Worm (Caenorhabditis elegans) whole organism, mixed stage, embryonic: ENCODE data around the gene str-43.

Experiments used
- M03D4.4 ChIP-seq: sonication (generic microtip); optimal IDR thresholded peaks from 2 replicates; lab custom pipeline; 2017; ENCODE audit warnings: mild to moderate bottlenecking, missing genetic modification characterization, missing compliant biosample characterization
- bed-3 ChIP-seq: fragments of 200-800 bp; sonication (Bioruptor generic); optimal IDR thresholded peaks from 3 replicates; lab custom pipeline; 2018; ENCODE audit warnings: mild to moderate bottlenecking, missing genetic modification characterization, moderate library complexity, missing compliant biosample characterization
- ceh-39 ChIP-seq: fragments of 150-350 bp; optimal IDR thresholded peaks from 2 replicates; lab custom pipeline; 2014; ENCODE audit warnings: missing biosample characterization, missing genetic modification characterization
- ceh-83 ChIP-seq: fragments of 200-800 bp; sonication (Bioruptor generic); optimal IDR thresholded peaks from 2 replicates; lab custom pipeline; 2018; ENCODE audit warnings: mild to moderate bottlenecking, missing genetic modification characterization, missing compliant biosample characterization
- ces-1 ChIP-seq: fragments of 150-350 bp; optimal IDR thresholded peaks from 2 replicates; lab custom pipeline; 2014; ENCODE audit warnings: missing biosample characterization, missing genetic modification reagents, missing genetic modification characterization
- drap-1 ChIP-seq: fragments of 200-800 bp; sonication (Bioruptor generic); optimal IDR thresholded peaks from 3 replicates; lab custom pipeline; 2018; ENCODE audit warnings: mild to moderate bottlenecking, missing genetic modification characterization, missing compliant biosample characterization
- elt-1 ChIP-seq: sonication (generic microtip); optimal IDR thresholded peaks from 2 replicates; lab custom pipeline; 2017; ENCODE audit warnings: missing genetic modification characterization, mild to moderate bottlenecking, missing compliant biosample characterization, antibody characterized with exemption, moderate library complexity, borderline replicate concordance; ENCODE audit not compliant: insufficient read depth
- elt-3 ChIP-seq: fragments of 150-350 bp; optimal IDR thresholded peaks from 2 replicates; lab custom pipeline; 2014; ENCODE audit warnings: missing biosample characterization, missing genetic modification characterization
- flh-1 ChIP-seq: fragments of 200-800 bp; sonication (Bioruptor generic); optimal IDR thresholded peaks from 2 replicates; lab custom pipeline; 2018; ENCODE audit warnings: mild to moderate bottlenecking, missing genetic modification characterization, moderate library complexity, missing compliant biosample characterization
- ham-2 ChIP-seq: fragments of 200-800 bp; sonication (Bioruptor generic); optimal IDR thresholded peaks from 2 replicates; lab custom pipeline; 2018; ENCODE audit warnings: mild to moderate bottlenecking, missing genetic modification characterization, missing compliant biosample characterization
- hlh-1 ChIP-seq: fragments of 150-350 bp; optimal IDR thresholded peaks from 2 replicates; lab custom pipeline; 2014; ENCODE audit warnings: missing biosample characterization, missing genetic modification reagents, missing genetic modification characterization
- lin-13 ChIP-seq: fragments of 150-350 bp; optimal IDR thresholded peaks from 2 replicates; lab custom pipeline; 2014; ENCODE audit warnings: missing biosample characterization, missing genetic modification characterization
- lsy-2 ChIP-seq: fragments of 150-350 bp; optimal IDR thresholded peaks from 2 replicates; lab custom pipeline; 2014; ENCODE audit warnings: missing biosample characterization, missing genetic modification characterization
- mab-5 ChIP-seq: fragments of 150-350 bp; optimal IDR thresholded peaks from 2 replicates; lab custom pipeline; 2014; ENCODE audit warnings: missing biosample characterization, missing genetic modification characterization
- mep-1 ChIP-seq: fragments of 150-350 bp; optimal IDR thresholded peaks from 2 replicates; lab custom pipeline; 2017; ENCODE audit warnings: missing biosample characterization, missing genetic modification reagents, missing genetic modification characterization, inconsistent platforms
- mls-2 ChIP-seq: sonication (generic microtip); optimal IDR thresholded peaks from 2 replicates; lab custom pipeline; 2016; ENCODE audit warnings: mild to moderate bottlenecking, missing genetic modification characterization, moderate library complexity, missing compliant biosample characterization
- nhr-12 ChIP-seq: fragments of 150-350 bp; optimal IDR thresholded peaks from 2 replicates; lab custom pipeline; 2014; ENCODE audit warnings: missing biosample characterization, missing genetic modification characterization
- nhr-2 ChIP-seq: fragments of 150-350 bp; optimal IDR thresholded peaks from 2 replicates; lab custom pipeline; 2014; ENCODE audit warnings: missing biosample characterization, missing genetic modification characterization
- nhr-237 ChIP-seq: fragments of 150-350 bp; optimal IDR thresholded peaks from 2 replicates; lab custom pipeline; 2014; ENCODE audit warnings: missing biosample characterization, missing genetic modification characterization
- nhr-28 ChIP-seq: fragments of 150-350 bp; optimal IDR thresholded peaks from 2 replicates; lab custom pipeline; 2014; ENCODE audit warnings: missing biosample characterization, missing genetic modification characterization
- nhr-76 ChIP-seq: sonication (generic microtip); optimal IDR thresholded peaks from 2 replicates; lab custom pipeline; 2017; ENCODE audit warnings: missing biosample characterization, missing genetic modification characterization
- pha-4 ChIP-seq: fragments of 150-350 bp; optimal IDR thresholded peaks from 2 replicates; lab custom pipeline; 2018; ENCODE audit warnings: missing biosample characterization, missing genetic modification reagents, missing genetic modification characterization
- sem-2 ChIP-seq: fragments of 200-800 bp; sonication (Bioruptor generic); optimal IDR thresholded peaks from 2 replicates; lab custom pipeline; 2018; ENCODE audit warnings: mild to moderate bottlenecking, missing genetic modification characterization, missing compliant biosample characterization
- snpc-4 ChIP-seq: fragments of 150-350 bp; optimal IDR thresholded peaks from 2 replicates; lab custom pipeline; 2014; ENCODE audit warnings: missing biosample characterization, missing genetic modification characterization
- sptf-1 ChIP-seq: sonication (generic microtip); optimal IDR thresholded peaks from 2 replicates; lab custom pipeline; 2017; ENCODE audit warnings: mild to moderate bottlenecking, missing genetic modification characterization, moderate library complexity, missing compliant biosample characterization
- tbx-8 ChIP-seq: fragments of 200-800 bp; sonication (Bioruptor generic); optimal IDR thresholded peaks from 2 replicates; lab custom pipeline; 2018; ENCODE audit warnings: mild to moderate bottlenecking, missing genetic modification characterization, moderate library complexity, missing compliant biosample characterization
- unc-120 ChIP-seq: sonication (generic microtip); optimal IDR thresholded peaks from 2 replicates; lab custom pipeline; 2017; ENCODE audit warnings: missing genetic modification characterization, missing compliant biosample characterization; ENCODE audit not compliant: poor library complexity, severe bottlenecking
- unc-39 ChIP-seq: fragments of 150-350 bp; optimal IDR thresholded peaks from 2 replicates; lab custom pipeline; 2014; ENCODE audit warnings: missing biosample characterization, missing genetic modification characterization
- ztf-11 ChIP-seq: fragments of 150-350 bp; optimal IDR thresholded peaks from 2 replicates; lab custom pipeline; 2014; ENCODE audit warnings: missing biosample characterization, missing genetic modification characterization

Gene str-43

DNA sequence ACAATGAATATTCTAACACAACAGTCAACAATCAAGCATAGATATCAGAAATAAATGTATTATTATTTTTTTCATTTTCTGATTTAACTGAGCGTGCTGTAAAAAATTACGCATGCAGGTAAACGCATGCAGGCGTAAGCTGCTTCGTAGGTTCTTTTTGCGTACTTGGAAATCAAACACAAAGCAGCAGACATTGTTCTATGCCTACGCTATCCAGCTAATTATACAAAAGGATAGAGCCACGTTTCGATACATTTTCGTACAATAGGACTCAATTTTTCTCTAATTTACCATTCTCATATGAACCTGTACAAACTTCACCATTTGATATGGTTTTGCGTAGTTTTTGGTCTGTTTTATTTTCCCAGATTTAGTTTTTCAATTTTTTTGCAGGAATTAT lies 30.5 kb upstream of the str-43 start, which contains the start of gene T26E4.3:
Gene T26E4.3, plus strand, starts transcription at position 301 of the 400 bp plus-strand sequence.
- no peak for TF ChIP-seq snpc-4 (tag; lab: Kevin White, UChicago)
- TF ChIP-seq nhr-28 (tag; lab: Kevin White, UChicago) = no peak
- no peak for TF ChIP-seq tbx-8 (GFP tag; lab: Kevin White, UChicago)
- no peak for TF ChIP-seq unc-39 (tag; lab: Kevin White, UChicago)

DNA sequence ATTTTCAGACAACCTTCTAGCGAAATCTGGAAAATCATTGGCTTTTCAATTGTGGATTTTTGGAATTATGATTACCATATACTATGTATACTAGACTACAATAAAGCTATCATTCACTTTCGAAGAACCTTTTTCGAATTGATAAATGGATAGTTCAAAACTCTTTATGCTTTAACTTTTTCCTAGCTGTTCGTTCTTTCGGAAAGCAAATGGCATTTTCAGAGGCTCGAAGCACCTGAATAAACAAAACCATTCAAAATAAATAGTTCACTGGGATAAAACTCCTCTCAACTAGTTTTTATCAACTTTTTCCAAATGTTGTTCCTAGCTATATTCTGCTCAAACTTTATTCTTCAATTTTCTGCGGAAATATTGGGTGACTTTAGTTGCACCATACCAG lies 29.1 kb upstream of the str-43 start, which contains the start of gene T26E4.2:
Gene T26E4.2, plus strand, starts transcription at position 301 of the 400 bp plus-strand sequence.
- no peak for TF ChIP-seq ceh-83 (GFP tag; lab: Kevin White, UChicago)
- TF ChIP-seq ham-2 (GFP tag; lab: Kevin White, UChicago) = no peak
- no peak for TF ChIP-seq sem-2 (GFP tag; lab: Kevin White, UChicago)
- no peak for TF ChIP-seq bed-3 (GFP tag; lab: Kevin White, UChicago)
- no peak for TF ChIP-seq nhr-28 (tag; lab: Kevin White, UChicago)
- TF ChIP-seq lin-13 (tag; lab: Kevin White, UChicago) = no peak
- TF ChIP-seq hlh-1 (tag; lab: Kevin White, UChicago) = no peak
- no peak for TF ChIP-seq mls-2 (tag; lab: Kevin White, UChicago)
- no peak for TF ChIP-seq elt-3 (tag; lab: Kevin White, UChicago)
- TF ChIP-seq sptf-1 (tag; lab: Kevin White, UChicago) = no peak
- TF ChIP-seq tbx-8 (GFP tag; lab: Kevin White, UChicago) = no peak
- TF ChIP-seq elt-1 (tag; lab: Kevin White, UChicago) = no peak

DNA sequence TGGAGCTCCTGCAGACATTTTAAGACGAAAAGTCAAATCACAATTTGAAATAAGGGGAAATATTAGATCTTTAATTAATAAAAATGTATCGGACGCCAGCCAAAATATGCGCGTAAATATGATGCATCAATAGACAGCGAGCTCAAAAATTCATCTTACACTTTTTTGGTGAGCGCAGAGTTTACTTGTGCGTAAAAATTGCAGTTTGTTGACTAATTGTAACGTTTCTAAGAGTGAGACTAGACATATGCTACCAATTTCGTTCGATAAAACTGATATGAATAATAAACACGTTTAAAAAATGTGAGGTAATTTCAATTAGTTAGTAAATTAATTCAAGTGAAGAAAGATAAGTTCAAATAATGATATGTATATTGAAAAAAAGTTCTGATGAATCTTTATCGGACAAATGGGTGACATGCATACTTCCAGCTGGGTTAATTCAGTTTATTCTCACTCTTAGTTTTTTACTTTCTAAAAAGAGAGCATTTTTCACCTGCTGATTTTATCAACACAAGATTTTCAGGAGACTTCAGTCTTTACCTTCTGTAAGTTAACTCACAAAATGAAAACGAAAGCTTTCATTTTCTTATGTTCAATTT lies 27.3 kb upstream of the str-43 start, which contains the start of the genes nhr-285 and irld-52:
Gene nhr-285, minus strand, starts transcription at position 101 of the 602 bp plus-strand sequence.
Gene irld-52, plus strand, starts transcription at position 552 of the 602 bp plus-strand sequence.
- TF ChIP-seq drap-1 (GFP tag; lab: Kevin White, UChicago) (no peak), ztf-11 (tag; lab: Kevin White, UChicago) (no peak), ham-2 (GFP tag; lab: Kevin White, UChicago) (no peak), M03D4.4 (no peak), elt-1 (tag; lab: Kevin White, UChicago) (no peak)

DNA sequence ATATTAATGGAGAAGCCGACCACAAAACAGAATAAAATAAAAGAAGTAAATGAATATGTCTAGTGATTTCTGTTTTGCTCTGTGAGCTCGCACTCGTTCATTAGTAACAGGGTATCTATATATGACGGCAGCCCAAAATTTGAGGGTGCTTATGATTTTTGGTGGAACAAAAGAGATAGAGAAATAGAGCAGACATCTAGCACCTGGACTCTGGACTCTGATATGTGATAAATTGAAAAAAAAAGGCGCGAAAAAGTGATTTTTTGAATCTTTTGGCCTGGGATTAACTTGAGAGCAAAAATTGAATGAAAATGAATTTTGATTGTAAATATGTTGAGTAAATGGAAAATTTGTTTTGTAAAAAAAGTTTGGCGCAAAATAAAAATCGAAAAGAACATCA lies 24.7 kb upstream of the str-43 start, which contains the start of gene nhr-283:
Gene nhr-283, minus strand, starts transcription at position 101 of the 400 bp plus-strand sequence.
- TF ChIP-seq mab-5 (tag; lab: Kevin White, UChicago) = no peak
- TF ChIP-seq ceh-39 (tag; lab: Kevin White, UChicago) = no peak
- no peak for TF ChIP-seq nhr-2
- TF ChIP-seq mep-1 = no peak
- no peak for TF ChIP-seq M03D4.4
- no peak for TF ChIP-seq elt-1 (tag; lab: Kevin White, UChicago)
- no peak for TF ChIP-seq lsy-2 (tag; lab: Kevin White, UChicago)

- no peak for TF ChIP-seq M03D4.4
- no peak for TF ChIP-seq elt-1 (tag; lab: Kevin White, UChicago)
- no peak for TF ChIP-seq tbx-8 (GFP tag; lab: Kevin White, UChicago)
- TF ChIP-seq nhr-28 (tag; lab: Kevin White, UChicago) = no peak
Observed at ce11 chrV:15773941-15774340, 22.0 kb upstream of the str-43 start.

DNA sequence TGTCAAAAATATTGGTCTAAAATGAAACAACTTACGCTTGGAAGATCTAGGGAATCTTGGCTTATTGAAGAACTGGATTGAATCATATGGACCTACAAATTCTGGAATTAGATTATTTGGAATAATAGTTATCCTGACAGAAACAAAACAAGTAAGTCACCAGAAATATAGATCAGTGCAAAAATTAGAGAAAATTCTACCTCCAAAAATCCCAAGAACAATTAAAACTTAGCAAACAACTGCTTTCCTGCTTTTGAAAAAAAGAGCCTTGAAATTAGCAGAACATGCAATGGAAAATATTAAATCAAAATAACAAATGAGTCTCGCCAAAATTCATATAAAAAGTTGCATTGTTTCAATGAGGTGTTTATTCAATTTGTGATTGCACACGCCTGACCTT lies 21.2 kb upstream of the str-43 start, which contains the start of gene nhr-60:
Gene nhr-60, minus strand, starts transcription at position 101 of the 400 bp plus-strand sequence.
- TF ChIP-seq flh-1 (GFP tag; lab: Kevin White, UChicago) (no peak), sem-2 (GFP tag; lab: Kevin White, UChicago) (no peak), tbx-8 (GFP tag; lab: Kevin White, UChicago) (no peak), ham-2 (GFP tag; lab: Kevin White, UChicago) (no peak), hlh-1 (tag; lab: Kevin White, UChicago) (no peak), pha-4 (tag; lab: Kevin White, UChicago) (no peak), nhr-12 (tag; lab: Kevin White, UChicago) (no peak), lsy-2 (tag; lab: Kevin White, UChicago) (no peak), bed-3 (GFP tag; lab: Kevin White, UChicago) (no peak), M03D4.4 (no peak), nhr-76 (tag; lab: Kevin White, UChicago) (no peak), unc-39 (tag; lab: Kevin White, UChicago) (no peak), nhr-2 (no peak), unc-120 (tag; lab: Kevin White, UChicago) (no peak), nhr-237 (tag; lab: Kevin White, UChicago) (no peak), ces-1 (GFP tag; lab: Kevin White, UChicago) (no peak), lin-13 (tag; lab: Kevin White, UChicago) (no peak), ceh-39 (tag; lab: Kevin White, UChicago) (no peak)
